Worm (Caenorhabditis elegans): Measurements from ENCODE around the gene Y113G7A.12.

Gene Y113G7A.12

ce11 chrV:20164059-20164892 lies 21.9 kb downstream of the Y113G7A.12 start, which contains the start of gene F19B2.5 (continued):
- TF ChIP-seq rpc-1 (optimal IDR thresholded peaks at IDR 0.05), result peak; percentile 52
- no peak for TF ChIP-seq rpc-1 (tag; optimal IDR thresholded peaks at IDR 0.05)
- TF ChIP-seq cebp-1 (GFP tag; IDR thresholded peaks at IDR 0.05), result no peak
- TF ChIP-seq cebp-1 (tag; optimal IDR thresholded peaks at IDR 0.05), result peak; percentile 50
- peak; percentile 66 for TF ChIP-seq pha-4 (tag; optimal IDR thresholded peaks at IDR 0.05)
- TF ChIP-seq chd-7 (tag; optimal IDR thresholded peaks at IDR 0.05), result peak; percentile 80
- peak; percentile 95 for TF ChIP-seq atf-7 (tag; optimal IDR thresholded peaks at IDR 0.05)
- peak; percentile 81 for TF ChIP-seq B0336.3 (GFP tag; IDR thresholded peaks at IDR 0.05)
- peak; percentile 66 for TF ChIP-seq tlf-1 (GFP tag; optimal IDR thresholded peaks at IDR 0.05)
- TF ChIP-seq let-607 (tag; optimal IDR thresholded peaks at IDR 0.05), result peak; percentile 83 to 95
- no peak for TF ChIP-seq C06A6.2 (GFP tag; conservative IDR thresholded peaks at IDR 0.05)
- TF ChIP-seq ztf-3 (GFP tag; optimal IDR thresholded peaks at IDR 0.05), result peak; percentile 68
- peak; percentile 61 for TF ChIP-seq unc-62 (GFP tag; optimal IDR thresholded peaks at IDR 0.05)
- no peak for TF ChIP-seq B0261.1 (tag; optimal IDR thresholded peaks at IDR 0.05)
- peak; percentile 0 for TF ChIP-seq repo-1 (tag; optimal IDR thresholded peaks at IDR 0.05)
- peak; percentile 51 for TF ChIP-seq gei-17 (GFP tag; optimal IDR thresholded peaks at IDR 0.05)
- TF ChIP-seq nhr-90 (tag; optimal IDR thresholded peaks at IDR 0.05), result peak; percentile 11
- TF ChIP-seq ztf-18 (tag; optimal IDR thresholded peaks at IDR 0.05), result peak; percentile 7
- peak; percentile 97 for TF ChIP-seq hsf-1 (GFP tag; IDR thresholded peaks at IDR 0.05)

ce11 chrV:20165808-20166207 lies 23.4 kb downstream of the Y113G7A.12 start:
- TF ChIP-seq F33H1.4 (GFP tag; IDR thresholded peaks at IDR 0.05), result no peak
- no peak for TF ChIP-seq ceh-91 (GFP tag; IDR thresholded peaks at IDR 0.05)
- no peak for TF ChIP-seq ZK185.1 (tag; optimal IDR thresholded peaks at IDR 0.05; ENCODE audit: poor library complexity, severe bottlenecking)
- no peak for TF ChIP-seq xnd-1 (tag; optimal IDR thresholded peaks at IDR 0.05)
- TF ChIP-seq lsl-1 (GFP tag; optimal IDR thresholded peaks at IDR 0.05), result no peak
- no peak for TF ChIP-seq F39B2.1 (GFP tag; IDR thresholded peaks at IDR 0.05)
- no peak for TF ChIP-seq ztf-3 (GFP tag; optimal IDR thresholded peaks at IDR 0.05)

- TF ChIP-seq K12H6.12 (tag; optimal IDR thresholded peaks at IDR 0.05) (no peak), hsf-1 (GFP tag; IDR thresholded peaks at IDR 0.05) (no peak), hmg-20 (GFP tag; IDR thresholded peaks at IDR 0.05) (no peak), lin-35 (GFP tag; optimal IDR thresholded peaks at IDR 0.05) (no peak), sdz-38 (tag; optimal IDR thresholded peaks at IDR 0.05) (no peak), snpc-1.1 (tag; optimal IDR thresholded peaks at IDR 0.05; ENCODE audit: insufficient read depth) (no peak), attf-6 (GFP tag; IDR thresholded peaks at IDR 0.05) (no peak), ama-1 (optimal IDR thresholded peaks at IDR 0.05) (no peak), ama-1 (GFP tag; optimal IDR thresholded peaks at IDR 0.05) (no peak), nhr-80 (tag; optimal IDR thresholded peaks at IDR 0.05) (no peak), ets-4 (GFP tag; optimal IDR thresholded peaks at IDR 0.05) (no peak), snpc-3.4 (tag; optimal IDR thresholded peaks at IDR 0.05) (no peak), efl-1 (GFP tag; optimal IDR thresholded peaks at IDR 0.05) (no peak), lin-54 (GFP tag; optimal IDR thresholded peaks at IDR 0.05) (no peak), mes-4 (tag; optimal IDR thresholded peaks at IDR 0.05) (no peak), sptf-2 (GFP tag; optimal IDR thresholded peaks at IDR 0.05) (no peak), unc-130 (GFP tag; optimal IDR thresholded peaks at IDR 0.05) (no peak), egrh-3 (GFP tag; IDR thresholded peaks at IDR 0.05) (no peak), F52B5.7 (tag; optimal IDR thresholded peaks at IDR 0.05) (no peak), Y67H2A.10 (GFP tag; conservative IDR thresholded peaks at IDR 0.05) (no peak)
These were observed 29.6 kb downstream of the Y113G7A.12 start, which contains the start of gene srw-39 for ce11 chrV:20171941-20172340. TSS of gene srw-39 (minus strand) at chrV:20172041.
